Fruit fly (Drosophila melanogaster): ENCODE data around the gene CG18094.
A peak's percentile ranks its signal among the peaks of the same experiment; 100 is the strongest.

Gene CG18094

dm6 chr2L:19444734-19445140, 45.3 kb upstream of the CG18094 start, which contains the start of gene Hs2st (continued):
- TF ChIP-seq Pdp1 (GFP tag; optimal IDR thresholded peaks at IDR 0.05) (peak; percentile 93 to 97), crp (GFP tag; optimal IDR thresholded peaks at IDR 0.05) (peak; percentile 50 to 85), bigmax (GFP tag; optimal IDR thresholded peaks at IDR 0.05) (peak; percentile 89), nerfin-1 (tag; optimal IDR thresholded peaks at IDR 0.05) (peak; percentile 98), CG10366 (GFP tag; IDR thresholded peaks at IDR 0.05) (peak; percentile 93), CG10565 (GFP tag; optimal IDR thresholded peaks at IDR 0.05) (peak; percentile 72), CG11696 (GFP tag; IDR thresholded peaks at IDR 0.05) (peak; percentile 55), CG6175 (GFP tag; IDR thresholded peaks at IDR 0.05) (peak; percentile 88), B-H1 (GFP tag; IDR thresholded peaks at IDR 0.05) (peak; percentile 84; the same call in 2 of the 3 replicates), CG12299 (tag; optimal IDR thresholded peaks at IDR 0.05) (peak; percentile 81), CG31388 (GFP tag; optimal IDR thresholded peaks at IDR 0.05) (peak; percentile 72), CG9727 (GFP tag; optimal IDR thresholded peaks at IDR 0.05) (peak; percentile 89), gro (GFP tag; optimal IDR thresholded peaks at IDR 0.05) (peak; percentile 96), knrl (GFP tag; IDR thresholded peaks at IDR 0.05; ENCODE audit: partially characterized antibody) (peak; percentile 59; the same call in 2 of the 3 replicates), sisA (GFP tag; IDR thresholded peaks at IDR 0.05) (peak; percentile 96), HLH54F (GFP tag; optimal IDR thresholded peaks at IDR 0.05) (peak; percentile 97), nerfin-2 (GFP tag; IDR thresholded peaks at IDR 0.05; ENCODE audit: partially characterized antibody) (no peak), amos (GFP tag; IDR thresholded peaks at IDR 0.05; ENCODE audit: partially characterized antibody) (peak; percentile 42; the same call in 1 of the 2 replicates), ftz-f1 (GFP tag; optimal IDR thresholded peaks at IDR 0.05) (peak; percentile 88), esg (GFP tag; conservative IDR thresholded peaks at IDR 0.05) (peak; percentile 94), CG6854 (GFP tag; optimal IDR thresholded peaks at IDR 0.05) (peak; percentile 58), cg (GFP tag; optimal IDR thresholded peaks at IDR 0.05) (no peak), scrt (GFP tag; optimal IDR thresholded peaks at IDR 0.05) (no peak), Dfd (GFP tag; optimal IDR thresholded peaks at IDR 0.05) (no peak), twi (tag; optimal IDR thresholded peaks at IDR 0.05) (peak; percentile 86), HLH4C (GFP tag; IDR thresholded peaks at IDR 0.05; ENCODE audit: partially characterized antibody) (no peak), BEAF-32 (GFP tag; optimal IDR thresholded peaks at IDR 0.05) (peak; percentile 68), CG1832 (GFP tag; optimal IDR thresholded peaks at IDR 0.05) (no peak), CG5180 (GFP tag; optimal IDR thresholded peaks at IDR 0.05) (peak; percentile 52), Ada2b (GFP tag; IDR thresholded peaks at IDR 0.05) (peak; percentile 90), CG34422 (GFP tag; IDR thresholded peaks at IDR 0.05) (peak; percentile 94), salm (tag; optimal IDR thresholded peaks at IDR 0.05) (peak; percentile 65), CG9876 (GFP tag; optimal IDR thresholded peaks at IDR 0.05) (peak; percentile 93), pzg (GFP tag; optimal IDR thresholded peaks at IDR 0.05) (peak; percentile 87), CG15479 (GFP tag; optimal IDR thresholded peaks at IDR 0.05) (peak; percentile 93), CG4820 (GFP tag; optimal IDR thresholded peaks at IDR 0.05) (peak; percentile 93), caup (GFP tag; optimal IDR thresholded peaks at IDR 0.05; ENCODE audit: severe bottlenecking) (peak; percentile 92), CG14710 (tag; optimal IDR thresholded peaks at IDR 0.05) (peak; percentile 93), odd (GFP tag; optimal IDR thresholded peaks at IDR 0.05) (peak; percentile 69), sima (GFP tag; optimal IDR thresholded peaks at IDR 0.05) (peak; percentile 79), Hsf (GFP tag; optimal IDR thresholded peaks at IDR 0.05) (peak; percentile 97), NC2β (GFP tag; optimal IDR thresholded peaks at IDR 0.05) (peak; percentile 91), CrebB (tag; optimal IDR thresholded peaks at IDR 0.05) (peak; percentile 80), PHDP (tag; optimal IDR thresholded peaks at IDR 0.05) (peak; percentile 86), tup (GFP tag; optimal IDR thresholded peaks at IDR 0.05) (peak; percentile 91), Abd-B (GFP tag; optimal IDR thresholded peaks at IDR 0.05) (peak; percentile 94), pita (GFP tag; optimal IDR thresholded peaks at IDR 0.05) (no peak), tap (tag; optimal IDR thresholded peaks at IDR 0.05) (peak; percentile 72), CG6813 (GFP tag; optimal IDR thresholded peaks at IDR 0.05) (peak; percentile 61)
